Worm (Caenorhabditis elegans) whole organism, midembryonic: Measurements from ENCODE around the gene srt-6.

ENCODE experiments used
- T22C8.4 ChIP-seq: fragments of 200-800 bp; sonication (Bioruptor generic); IDR thresholded peaks from 2 replicates; pipeline ENCODE4 v1.3.6; 2022; ENCODE audit warnings: missing genetic modification characterization, missing compliant biosample characterization
- flt-1 ChIP-seq: fragments of 200-800 bp; sonication (Bioruptor generic); IDR thresholded peaks from 2 replicates; pipeline ENCODE4 v1.3.6; 2022; ENCODE audit warnings: missing genetic modification characterization, missing compliant biosample characterization

- TF ChIP-seq flt-1 (GFP tag; lab: Robert Waterston, UW) = no peak
- TF ChIP-seq T22C8.4 (GFP tag; lab: Robert Waterston, UW) = no peak
These were observed 28.3 kb upstream of the srt-6 start for ce11 chrV:7436911-7437310.
